Worm (Caenorhabditis elegans) whole organism, midembryonic: ENCODE measurements around the gene C12D5.5.

Experiments used
- T22C8.4 ChIP-seq: fragments of 200-800 bp; sonication (Bioruptor generic); IDR thresholded peaks from 2 replicates; pipeline ENCODE4 v1.3.6; 2022; ENCODE audit warnings: missing genetic modification characterization, missing compliant biosample characterization
- flt-1 ChIP-seq: fragments of 200-800 bp; sonication (Bioruptor generic); IDR thresholded peaks from 2 replicates; pipeline ENCODE4 v1.3.6; 2022; ENCODE audit warnings: missing genetic modification characterization, missing compliant biosample characterization
- klf-2 ChIP-seq: fragments of 200-800 bp; sonication (Bioruptor generic); conservative IDR thresholded peaks from 2 replicates; pipeline ENCODE4 v1.3.6; 2022; ENCODE audit warnings: missing genetic modification reagents, missing genetic modification characterization, missing compliant biosample characterization
- tab-1 ChIP-seq: fragments of 200-800 bp; sonication (Bioruptor generic); IDR thresholded peaks from 2 replicates; pipeline ENCODE4 v1.3.6; 2022; ENCODE audit warnings: missing genetic modification characterization, missing compliant biosample characterization

DNA sequence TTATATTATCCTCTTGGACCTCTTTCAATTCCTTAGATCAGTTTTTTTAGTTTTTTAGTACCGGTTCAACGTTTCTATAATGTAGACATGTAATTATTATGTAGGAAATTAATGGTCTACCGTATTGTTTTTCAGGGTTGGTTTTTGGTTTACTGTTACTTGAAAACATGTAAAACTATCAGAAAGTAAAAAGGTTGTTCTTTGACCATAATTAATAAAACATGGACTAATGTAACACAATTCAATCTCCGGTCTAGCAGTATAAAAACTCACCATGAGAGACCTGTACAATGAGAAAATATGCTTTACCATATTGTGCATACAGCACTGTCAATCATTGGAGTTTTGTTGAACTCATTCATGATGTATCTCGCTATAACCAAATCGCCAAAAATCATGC is 32.6 kb upstream of the C12D5.5 start, which contains the start of gene srd-29:
- no peak for TF ChIP-seq T22C8.4 (GFP tag; lab: Robert Waterston, UW)
- TF ChIP-seq tab-1 (GFP tag; lab: Robert Waterston, UW), result no peak
- no peak for TF ChIP-seq flt-1 (GFP tag; lab: Robert Waterston, UW)
- TF ChIP-seq klf-2 (GFP tag; lab: Robert Waterston, UW), result no peak
